Worm (Caenorhabditis elegans) whole organism, L1 larva: ENCODE measurements around the gene ZC250.2.

Experiments used
- aha-1 ChIP-seq: fragments of 150-350 bp; optimal IDR thresholded peaks from 2 replicates; lab custom pipeline; 2014; ENCODE audit warnings: missing biosample characterization, missing genetic modification characterization
- blmp-1 ChIP-seq: fragments of 150-350 bp; optimal IDR thresholded peaks from 2 replicates; lab custom pipeline; 2014; ENCODE audit warnings: missing biosample characterization, missing genetic modification characterization
- ceh-63 ChIP-seq: fragments of 200-800 bp; sonication (Bioruptor generic); optimal IDR thresholded peaks from 2 replicates; lab custom pipeline; 2018; ENCODE audit warnings: mild to moderate bottlenecking, missing genetic modification characterization, missing compliant biosample characterization
- ceh-8 ChIP-seq: fragments of 200-800 bp; sonication (Bioruptor generic); optimal IDR thresholded peaks from 2 replicates; lab custom pipeline; 2018; ENCODE audit warnings: mild to moderate bottlenecking, missing genetic modification characterization, moderate library complexity, missing compliant biosample characterization
- ces-1 ChIP-seq: fragments of 150-350 bp; optimal IDR thresholded peaks from 2 replicates; lab custom pipeline; 2014; ENCODE audit warnings: missing biosample characterization, missing genetic modification reagents, missing genetic modification characterization
- dpl-1 ChIP-seq, 3 experiments: fragments of 150-350 bp in 2 of 3; sonication (generic microtip) in 1 of 3; optimal IDR thresholded peaks; 2 replicates each; lab custom pipeline; 2014 to 2017; ENCODE audit warnings: missing biosample characterization in 3 of 3, missing genetic modification characterization in 3 of 3, missing genetic modification reagents in 3 of 3
- efl-3 ChIP-seq: fragments of 200-800 bp; sonication (Bioruptor generic); optimal IDR thresholded peaks from 2 replicates; lab custom pipeline; 2018; ENCODE audit warnings: mild to moderate bottlenecking, missing genetic modification characterization, missing compliant biosample characterization
- egl-27 ChIP-seq, 2 experiments: fragments of 150-350 bp in 1 of 2; sonication (generic microtip); optimal IDR thresholded peaks; 3 replicates each; lab custom pipeline; 2017 to 2018; ENCODE audit warnings: missing biosample characterization in 2 of 2, missing genetic modification characterization in 2 of 2, missing genetic modification reagents in 2 of 2
- elt-2 ChIP-seq: sonication (generic microtip); optimal IDR thresholded peaks from 2 replicates; lab custom pipeline; 2016; ENCODE audit warnings: missing genetic modification characterization, mild to moderate bottlenecking, inconsistent platforms, missing compliant biosample characterization, missing genetic modification reagents
- elt-3 ChIP-seq, 6 experiments: fragments of 150-350 bp in 1 of 6; sonication (generic microtip); optimal IDR thresholded peaks; 2 replicates each; lab custom pipeline; 2017 to 2018; ENCODE audit warnings: missing biosample characterization in 6 of 6, missing genetic modification characterization in 6 of 6, inconsistent platforms in 1 of 6
- ets-5 ChIP-seq: fragments of 200-800 bp; sonication (Bioruptor generic); IDR thresholded peaks from 2 replicates; pipeline ENCODE4 v1.3.6; 2022; ENCODE audit warnings: missing genetic modification characterization, missing compliant biosample characterization
- fkh-10 ChIP-seq: sonication (generic microtip); optimal IDR thresholded peaks from 2 replicates; lab custom pipeline; 2017; ENCODE audit warnings: missing biosample characterization, missing genetic modification reagents, missing genetic modification characterization
- fkh-8 ChIP-seq: sonication (generic microtip); optimal IDR thresholded peaks from 2 replicates; lab custom pipeline; 2016; ENCODE audit warnings: mild to moderate bottlenecking, missing genetic modification characterization, missing compliant biosample characterization
- grh-1 ChIP-seq: fragments of 200-800 bp; sonication (Bioruptor generic); IDR thresholded peaks from 2 replicates; pipeline ENCODE4 v1.3.6; 2022; ENCODE audit warnings: missing genetic modification reagents, missing genetic modification characterization, missing compliant biosample characterization
- hlh-4 ChIP-seq: sonication (generic microtip); optimal IDR thresholded peaks from 2 replicates; lab custom pipeline; 2016; ENCODE audit warnings: mild to moderate bottlenecking, missing genetic modification characterization, missing compliant biosample characterization
- hpl-2 ChIP-seq: fragments of 150-350 bp; optimal IDR thresholded peaks from 2 replicates; lab custom pipeline; 2014; ENCODE audit warnings: missing biosample characterization, missing genetic modification reagents, missing genetic modification characterization
- irx-1 ChIP-seq: sonication (generic microtip); optimal IDR thresholded peaks from 2 replicates; lab custom pipeline; 2016; ENCODE audit warnings: missing genetic modification characterization, missing compliant biosample characterization
- isw-1 ChIP-seq: fragments of 200-800 bp; sonication (Bioruptor generic); IDR thresholded peaks from 2 replicates; pipeline ENCODE4 v1.3.6; 2022; ENCODE audit warnings: missing genetic modification characterization, missing compliant biosample characterization
- jun-1 ChIP-seq: fragments of 150-350 bp; optimal IDR thresholded peaks from 2 replicates; lab custom pipeline; 2014; ENCODE audit warnings: missing biosample characterization, missing genetic modification reagents, missing genetic modification characterization
- lin-14 ChIP-seq: fragments of 200-800 bp; sonication (Bioruptor generic); optimal IDR thresholded peaks from 2 replicates; lab custom pipeline; 2018; ENCODE audit warnings: mild to moderate bottlenecking, missing genetic modification characterization, moderate library complexity, missing compliant biosample characterization
- lin-35 ChIP-seq, 2 experiments: fragments of 150-350 bp; optimal IDR thresholded peaks; 2 replicates each; lab custom pipeline; 2014; ENCODE audit warnings: missing biosample characterization in 2 of 2, missing genetic modification characterization in 2 of 2, missing genetic modification reagents in 2 of 2
- lin-39 ChIP-seq: fragments of 150-350 bp; optimal IDR thresholded peaks from 2 replicates; lab custom pipeline; 2014; ENCODE audit warnings: missing biosample characterization, missing genetic modification reagents, missing genetic modification characterization
- lsy-2 ChIP-seq, 2 experiments: fragments of 150-350 bp; optimal IDR thresholded peaks; 2 replicates each; lab custom pipeline; 2014; ENCODE audit warnings: missing biosample characterization in 2 of 2, missing genetic modification characterization in 2 of 2
- mab-9 ChIP-seq: fragments of 200-800 bp; sonication (Bioruptor generic); IDR thresholded peaks from 2 replicates; pipeline ENCODE4 v1.3.6; 2022; ENCODE audit warnings: missing genetic modification reagents, missing genetic modification characterization, missing compliant biosample characterization
- mdl-1 ChIP-seq, 2 experiments: fragments of 150-350 bp; optimal IDR thresholded peaks; 2 replicates each; lab custom pipeline; 2014 to 2017; ENCODE audit warnings: missing biosample characterization in 2 of 2, missing genetic modification characterization in 2 of 2, inconsistent platforms in 1 of 2
- mef-2 ChIP-seq: fragments of 150-350 bp; optimal IDR thresholded peaks from 2 replicates; lab custom pipeline; 2014; ENCODE audit warnings: missing biosample characterization, missing genetic modification characterization
- mep-1 ChIP-seq: fragments of 150-350 bp; optimal IDR thresholded peaks from 2 replicates; lab custom pipeline; 2014; ENCODE audit warnings: missing biosample characterization, missing genetic modification characterization
- nhr-19 ChIP-seq: fragments of 200-800 bp; sonication (Bioruptor generic); conservative IDR thresholded peaks from 2 replicates; pipeline ENCODE4 v1.3.6; 2022; ENCODE audit warnings: missing genetic modification characterization, missing compliant biosample characterization
- nhr-20 ChIP-seq: sonication (generic microtip); optimal IDR thresholded peaks from 2 replicates; lab custom pipeline; 2016; ENCODE audit warnings: mild to moderate bottlenecking, missing genetic modification characterization, missing compliant biosample characterization
- nhr-237 ChIP-seq: fragments of 150-350 bp; optimal IDR thresholded peaks from 2 replicates; lab custom pipeline; 2014; ENCODE audit warnings: missing biosample characterization, missing genetic modification characterization
- nhr-71 ChIP-seq: sonication (generic microtip); optimal IDR thresholded peaks from 2 replicates; lab custom pipeline; 2016; ENCODE audit warnings: mild to moderate bottlenecking, missing genetic modification characterization, moderate library complexity, missing compliant biosample characterization
- nhr-76 ChIP-seq: sonication (generic microtip); optimal IDR thresholded peaks from 2 replicates; lab custom pipeline; 2017; ENCODE audit warnings: missing biosample characterization, missing genetic modification characterization
- nhr-77 ChIP-seq: fragments of 150-350 bp; optimal IDR thresholded peaks from 2 replicates; lab custom pipeline; 2014; ENCODE audit warnings: missing biosample characterization, missing genetic modification characterization
- nhr-85 ChIP-seq: sonication (generic microtip); peaks from one replicate; lab custom pipeline; 2016; ENCODE audit warnings: missing genetic modification characterization, inconsistent platforms, missing compliant biosample characterization
- nhr-90 ChIP-seq: sonication (generic microtip); optimal IDR thresholded peaks from 2 replicates; lab custom pipeline; 2016; ENCODE audit warnings: mild to moderate bottlenecking, missing genetic modification characterization, missing compliant biosample characterization; ENCODE audit not compliant: poor library complexity
- pag-3 ChIP-seq: sonication (generic microtip); optimal IDR thresholded peaks from 2 replicates; lab custom pipeline; 2017; ENCODE audit warnings: missing genetic modification characterization, mild to moderate bottlenecking, missing compliant biosample characterization, antibody characterized with exemption, borderline replicate concordance; ENCODE audit not compliant: insufficient read depth
- pqm-1 ChIP-seq: sonication (generic microtip); optimal IDR thresholded peaks from 3 replicates; lab custom pipeline; 2017; ENCODE audit warnings: missing biosample characterization, missing genetic modification characterization
- rnt-1 ChIP-seq: sonication (generic microtip); optimal IDR thresholded peaks from 2 replicates; lab custom pipeline; 2016; ENCODE audit warnings: mild to moderate bottlenecking, missing genetic modification characterization, moderate library complexity, missing compliant biosample characterization
- snpc-4 ChIP-seq: fragments of 150-350 bp; optimal IDR thresholded peaks from 2 replicates; lab custom pipeline; 2014; ENCODE audit warnings: missing biosample characterization, missing genetic modification characterization
- snu-23 ChIP-seq: sonication (generic microtip); optimal IDR thresholded peaks from 2 replicates; lab custom pipeline; 2016; ENCODE audit warnings: missing genetic modification characterization, missing compliant biosample characterization
- sup-37 ChIP-seq: fragments of 200-800 bp; sonication (Bioruptor generic); optimal IDR thresholded peaks from 2 replicates; lab custom pipeline; 2018; ENCODE audit warnings: mild to moderate bottlenecking, missing genetic modification characterization, missing compliant biosample characterization
- tbx-2 ChIP-seq: sonication (generic microtip); optimal IDR thresholded peaks from 2 replicates; lab custom pipeline; 2016; ENCODE audit warnings: missing genetic modification characterization, missing compliant biosample characterization
- tlp-1 ChIP-seq: fragments of 150-350 bp; optimal IDR thresholded peaks from 2 replicates; lab custom pipeline; 2014; ENCODE audit warnings: missing biosample characterization, missing genetic modification characterization
- unc-130 ChIP-seq: fragments of 150-350 bp; optimal IDR thresholded peaks from 2 replicates; lab custom pipeline; 2017; ENCODE audit warnings: missing biosample characterization, missing genetic modification characterization, inconsistent platforms
- unc-30 ChIP-seq: sonication (generic microtip); optimal IDR thresholded peaks from 2 replicates; lab custom pipeline; 2017; ENCODE audit warnings: missing biosample characterization, missing genetic modification characterization
- unc-62 ChIP-seq: fragments of 150-350 bp; optimal IDR thresholded peaks from 2 replicates; lab custom pipeline; 2014; ENCODE audit warnings: missing biosample characterization, missing genetic modification reagents, missing genetic modification characterization
- unc-86 ChIP-seq: sonication (generic microtip); optimal IDR thresholded peaks from 2 replicates; lab custom pipeline; 2016; ENCODE audit warnings: missing genetic modification characterization, missing compliant biosample characterization
- vab-15 ChIP-seq: sonication (generic microtip); optimal IDR thresholded peaks from 2 replicates; lab custom pipeline; 2017; ENCODE audit warnings: missing genotype, mild to moderate bottlenecking, missing genetic modification characterization, missing compliant biosample characterization
- xbp-1 ChIP-seq: sonication (generic microtip); optimal IDR thresholded peaks from 2 replicates; lab custom pipeline; 2016; ENCODE audit warnings: missing genetic modification characterization, missing compliant biosample characterization
- zip-4 ChIP-seq: fragments of 200-800 bp; sonication (Bioruptor generic); optimal IDR thresholded peaks from 2 replicates; lab custom pipeline; 2018; ENCODE audit warnings: mild to moderate bottlenecking, missing genetic modification characterization, moderate library complexity, missing compliant biosample characterization
- ztf-4 ChIP-seq: fragments of 150-350 bp; optimal IDR thresholded peaks from 2 replicates; lab custom pipeline; 2014; ENCODE audit warnings: missing biosample characterization, missing genetic modification characterization

Gene ZC250.2

ce11 chrV:5765081-5765480 lies 27.1 kb upstream of the ZC250.2 start, which contains the start of gene pgph-2:
Gene pgph-2 (plus strand): TSS chrV:5765127.
- no peak for TF ChIP-seq unc-130
- TF ChIP-seq elt-2 (tag; lab: Kevin White, UChicago), result peak; percentile 33

ce11 chrV:5768292-5768695 lies 23.8 kb upstream of the ZC250.2 start:
- no peak for TF ChIP-seq hpl-2 (GFP tag; lab: Kevin White, UChicago)
- peak in 5 of 6 experiments; percentile 72 to 92 (median 78) for TF ChIP-seq elt-3 (tag; optimal IDR thresholded peaks at IDR 0.05; lab: Kevin White, UChicago)
- TF ChIP-seq mef-2, result no peak
- no peak for TF ChIP-seq sup-37 (GFP tag; lab: Kevin White, UChicago)
- TF ChIP-seq vab-15, result no peak
- peak; percentile 19 for TF ChIP-seq nhr-77 (tag; lab: Kevin White, UChicago)
- TF ChIP-seq aha-1 (tag; lab: Kevin White, UChicago), result no peak
- TF ChIP-seq fkh-10 (GFP tag; lab: Kevin White, UChicago), result no peak
- TF ChIP-seq lin-14 (GFP tag; lab: Kevin White, UChicago), result peak; percentile 94
- peak; percentile 88 for TF ChIP-seq nhr-19 (GFP tag; lab: Robert Waterston, UW)
- TF ChIP-seq lsy-2 (tag; optimal IDR thresholded peaks at IDR 0.05; lab: Kevin White, UChicago), result peak; percentile 49 to 52
- TF ChIP-seq tlp-1 (tag; lab: Kevin White, UChicago), result no peak
- peak; percentile 25 for TF ChIP-seq unc-130
- TF ChIP-seq nhr-237, result no peak
- TF ChIP-seq ets-5, result no peak
- TF ChIP-seq irx-1 (tag; lab: Kevin White, UChicago), result peak; percentile 5
- TF ChIP-seq lin-39 (tag; lab: Kevin White, UChicago), result peak; percentile 47
- TF ChIP-seq hlh-4 (tag; lab: Kevin White, UChicago), result no peak
- TF ChIP-seq ceh-63 (GFP tag; lab: Kevin White, UChicago), result no peak
- no peak for TF ChIP-seq jun-1 (tag; lab: Kevin White, UChicago)
- peak; percentile 70 for TF ChIP-seq grh-1 (GFP tag; lab: Robert Waterston, UW)
- no peak for TF ChIP-seq efl-3 (GFP tag; lab: Kevin White, UChicago)
- peak in 1 of 3 experiments; percentile 35 for TF ChIP-seq dpl-1 (GFP tag; optimal IDR thresholded peaks at IDR 0.05; lab: Kevin White, UChicago)
- TF ChIP-seq unc-62 (GFP tag; lab: Kevin White, UChicago), result no peak
- no peak for TF ChIP-seq pqm-1 (tag; lab: Kevin White, UChicago)
- TF ChIP-seq pag-3, result no peak
- TF ChIP-seq xbp-1 (tag; lab: Kevin White, UChicago), result peak; percentile 38
- no peak for TF ChIP-seq ces-1 (GFP tag; lab: Kevin White, UChicago)
- TF ChIP-seq unc-30 (tag; lab: Kevin White, UChicago), result no peak
- TF ChIP-seq mab-9 (GFP tag; lab: Robert Waterston, UW), result no peak
- peak; percentile 76 for TF ChIP-seq snu-23 (GFP tag; lab: Kevin White, UChicago)
- TF ChIP-seq unc-86 (tag; lab: Kevin White, UChicago), result no peak
- no peak for TF ChIP-seq fkh-8 (tag; lab: Kevin White, UChicago)
- peak; percentile 84 for TF ChIP-seq nhr-90
- peak; percentile 93 for TF ChIP-seq nhr-20 (tag; lab: Kevin White, UChicago)
- peak; percentile 98 for TF ChIP-seq nhr-85 (tag; lab: Kevin White, UChicago)
- no peak for TF ChIP-seq zip-4 (GFP tag; lab: Kevin White, UChicago)
- TF ChIP-seq tbx-2 (tag; lab: Kevin White, UChicago), result peak; percentile 77
- TF ChIP-seq ztf-4, result peak; percentile 3
- peak; percentile 49 for TF ChIP-seq rnt-1 (tag; lab: Kevin White, UChicago)
- no peak for TF ChIP-seq ceh-8 (GFP tag; lab: Kevin White, UChicago)
- TF ChIP-seq snpc-4 (tag; lab: Kevin White, UChicago), result no peak
- no peak for TF ChIP-seq isw-1 (GFP tag; lab: Robert Waterston, UW)
- peak; percentile 84 for TF ChIP-seq blmp-1
- peak; percentile 10 for TF ChIP-seq nhr-76 (tag; lab: Kevin White, UChicago)
- peak in 1 of 2 experiments; percentile 71 for TF ChIP-seq egl-27 (tag; optimal IDR thresholded peaks at IDR 0.05; lab: Kevin White, UChicago)
- peak; percentile 10 for TF ChIP-seq mep-1 (tag; lab: Kevin White, UChicago)
- TF ChIP-seq mdl-1 (tag; optimal IDR thresholded peaks at IDR 0.05; lab: Kevin White, UChicago), result peak in 1 of 2 experiments; percentile 92
- peak; percentile 92 for TF ChIP-seq nhr-71 (tag; lab: Kevin White, UChicago)
- peak; percentile 10 to 41 for TF ChIP-seq lin-35 (GFP tag; optimal IDR thresholded peaks at IDR 0.05; lab: Kevin White, UChicago)
